Fruit fly (Drosophila melanogaster) whole organism, pupa: ENCODE data around the gene Alg2.
A peak's percentile ranks its signal among the peaks of the same experiment; 100 is the strongest.

Source experiments
- CG10348 ChIP-seq: fragments of 200-800 bp; sonication (Bioruptor generic); IDR thresholded peaks from 2 replicates; pipeline ENCODE4 v1.3.6; 2022; ENCODE audit warnings: missing biosample characterization, missing genetic modification characterization
- CG12605 ChIP-seq: fragments of 200-800 bp; sonication (Bioruptor generic); IDR thresholded peaks from 2 replicates; pipeline ENCODE4 v1.3.6; 2022; ENCODE audit warnings: missing biosample characterization, missing genetic modification characterization
- CG13204 ChIP-seq: fragments of 200-800 bp; sonication (Bioruptor generic); optimal IDR thresholded peaks from 2 replicates; lab custom pipeline; 2018; ENCODE audit warnings: missing biosample characterization, mild to moderate bottlenecking, missing genetic modification characterization, moderate library complexity
- CG14655 ChIP-seq: fragments of 200-800 bp; sonication (Bioruptor generic); optimal IDR thresholded peaks from 3 replicates; lab custom pipeline; 2017; ENCODE audit warnings: mild to moderate bottlenecking, missing biosample characterization, missing genetic modification reagents, missing genetic modification characterization
- CG15710 ChIP-seq: fragments of 200-800 bp; sonication (Bioruptor generic); optimal IDR thresholded peaks from 2 replicates; lab custom pipeline; 2018; ENCODE audit warnings: missing biosample characterization, mild to moderate bottlenecking, missing genetic modification characterization, moderate library complexity
- CG17806 ChIP-seq: fragments of 200-800 bp; sonication (Bioruptor generic); optimal IDR thresholded peaks from 2 replicates; lab custom pipeline; 2018; ENCODE audit warnings: missing biosample characterization, mild to moderate bottlenecking, missing genetic modification characterization, moderate library complexity
- CG32121 ChIP-seq: fragments of 200-800 bp; sonication (Bioruptor generic); IDR thresholded peaks from 2 replicates; pipeline ENCODE4 v1.3.6; 2022; ENCODE audit warnings: missing biosample characterization, missing genetic modification characterization
- CG34367 ChIP-seq: fragments of 200-800 bp; sonication (Bioruptor generic); optimal IDR thresholded peaks from 2 replicates; lab custom pipeline; 2018; ENCODE audit warnings: missing biosample characterization, mild to moderate bottlenecking, missing genetic modification characterization
- CG4496 ChIP-seq: fragments of 200-800 bp; sonication (Bioruptor generic); IDR thresholded peaks from 3 replicates; pipeline ENCODE4 v1.3.6; 2022; ENCODE audit warnings: missing biosample characterization, missing genetic modification characterization
- CG8159 ChIP-seq: fragments of 200-800 bp; sonication (Bioruptor generic); optimal IDR thresholded peaks from 3 replicates; lab custom pipeline; 2018; ENCODE audit warnings: missing biosample characterization, mild to moderate bottlenecking, missing genetic modification characterization, moderate library complexity
- CG8301 ChIP-seq: fragments of 200-800 bp; sonication (Bioruptor generic); optimal IDR thresholded peaks from 2 replicates; lab custom pipeline; 2018; ENCODE audit warnings: missing biosample characterization, mild to moderate bottlenecking, missing genetic modification characterization
- CG9948 ChIP-seq: fragments of 200-800 bp; sonication (Bioruptor generic); optimal IDR thresholded peaks from 2 replicates; lab custom pipeline; 2018; ENCODE audit warnings: missing biosample characterization, mild to moderate bottlenecking, missing genetic modification characterization, moderate library complexity
- D1 ChIP-seq: fragments of 200-800 bp; sonication (Bioruptor generic); optimal IDR thresholded peaks from 2 replicates; lab custom pipeline; 2018; ENCODE audit warnings: missing biosample characterization, mild to moderate bottlenecking, missing genetic modification characterization, moderate library complexity
- EcR ChIP-seq: fragments of 200-800 bp; sonication (Bioruptor generic); optimal IDR thresholded peaks from 3 replicates; lab custom pipeline; 2019; ENCODE audit warnings: missing biosample characterization, missing genetic modification characterization, mild to moderate bottlenecking, moderate library complexity, missing genetic modification reagents
- Ets98B ChIP-seq: fragments of 200-800 bp; sonication (Bioruptor generic); IDR thresholded peaks from 2 replicates; pipeline ENCODE4 v1.3.6; 2022; ENCODE audit warnings: missing biosample characterization, missing genetic modification characterization
- Pif1A ChIP-seq: fragments of 200-800 bp; sonication (Bioruptor generic); optimal IDR thresholded peaks from 3 replicates; lab custom pipeline; 2016; ENCODE audit warnings: missing biosample characterization, missing genetic modification characterization
- Pif1B ChIP-seq: fragments of 200-800 bp; sonication (Bioruptor generic); optimal IDR thresholded peaks from 3 replicates; lab custom pipeline; 2016; ENCODE audit warnings: missing biosample characterization, missing genetic modification characterization
- Snoo ChIP-seq: fragments of 200-800 bp; sonication (Bioruptor generic); optimal IDR thresholded peaks from 3 replicates; lab custom pipeline; 2017; ENCODE audit warnings: missing biosample characterization, mild to moderate bottlenecking, missing genetic modification characterization, inconsistent platforms
- fd96Ca ChIP-seq: fragments of 200-800 bp; sonication (Bioruptor generic); IDR thresholded peaks from 3 replicates; pipeline ENCODE4 v1.3.6; 2022; ENCODE audit warnings: missing biosample characterization, missing genetic modification characterization
- gl ChIP-seq: fragments of 200-800 bp; sonication (Bioruptor generic); optimal IDR thresholded peaks from 2 replicates; lab custom pipeline; 2018; ENCODE audit warnings: missing biosample characterization, mild to moderate bottlenecking, missing genetic modification characterization
- rn ChIP-seq: fragments of 200-800 bp; sonication (Bioruptor generic); IDR thresholded peaks from 2 replicates; pipeline ENCODE4 v1.3.6; 2022; ENCODE audit warnings: missing biosample characterization, missing genetic modification characterization

Alg2 gene

DNA sequence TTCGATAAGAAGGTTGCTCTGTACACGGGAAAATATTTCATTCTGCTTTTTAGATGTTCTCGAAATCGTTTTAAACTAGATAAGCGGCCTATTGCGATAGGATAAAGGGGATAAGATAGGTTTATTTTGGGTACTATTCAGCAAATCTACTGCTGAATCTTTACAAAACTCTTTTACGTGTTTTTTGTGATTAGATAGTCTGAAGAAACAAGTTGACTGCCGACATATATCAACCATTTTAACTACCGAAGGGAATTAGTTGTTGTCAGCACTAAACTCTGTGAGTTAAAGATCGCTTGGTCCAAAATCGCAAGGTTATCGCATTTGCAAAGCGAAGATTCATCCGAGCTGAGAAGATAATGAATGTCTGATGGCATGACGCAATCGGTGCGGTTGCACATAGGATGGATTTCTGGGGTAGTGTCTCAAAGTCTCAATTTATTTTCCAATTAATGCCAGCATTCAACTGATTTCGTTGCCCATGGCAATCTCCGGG lies 22.6 kb downstream of the Alg2 start, which contains the start of gene Asciz:
Asciz (minus strand) TSS at position 51 of the 496 bp plus-strand sequence.
- no peak for TF ChIP-seq CG10348 (GFP tag; lab: Robert Waterston, UW)
- no peak for TF ChIP-seq CG13204 (GFP tag; lab: Kevin White, UChicago)
- no peak for TF ChIP-seq CG9948
- no peak for TF ChIP-seq CG8301 (tag; lab: Kevin White, UChicago)
- no peak for TF ChIP-seq CG8159 (tag; lab: Kevin White, UChicago)

DNA sequence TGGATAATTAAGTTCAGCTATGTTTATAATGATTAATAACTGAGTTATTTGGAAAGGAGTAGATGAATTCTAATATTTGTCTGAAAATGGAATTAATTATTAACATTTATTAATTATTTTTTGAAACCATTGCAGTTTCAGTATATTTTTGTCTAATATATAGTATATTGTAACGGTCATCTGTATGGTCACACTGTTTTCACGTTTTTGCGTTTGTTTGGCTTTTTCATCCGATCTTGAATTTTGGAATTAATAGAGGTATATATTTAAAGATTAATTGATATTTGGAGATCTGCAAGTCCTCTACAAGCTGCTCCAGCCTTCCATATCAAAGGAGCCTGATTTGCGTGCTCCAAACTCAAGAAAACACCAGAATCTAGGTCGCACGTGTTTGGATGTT lies 25.5 kb downstream of the Alg2 start, which contains the start of the genes CG32278 and CG32281:
CG32278 (plus strand) TSS at position 180 of the 400 bp plus-strand sequence.
CG32281 (plus strand) TSS at position 269 of the 400 bp plus-strand sequence.
- TF ChIP-seq Snoo (no peak), Ets98B (no peak), CG12605 (GFP tag; lab: Robert Waterston, UW) (no peak), gl (tag; lab: Kevin White, UChicago) (no peak), CG13204 (GFP tag; lab: Kevin White, UChicago) (no peak), CG10348 (GFP tag; lab: Robert Waterston, UW) (no peak), CG4496 (GFP tag; lab: Robert Waterston, UW) (no peak), CG14655 (GFP tag; lab: Kevin White, UChicago) (no peak), CG8301 (tag; lab: Kevin White, UChicago) (no peak), CG15710 (tag; lab: Kevin White, UChicago) (no peak), Pif1B (GFP tag; lab: Kevin White, UChicago) (no peak), CG9948 (no peak), D1 (tag; lab: Kevin White, UChicago) (no peak), EcR (GFP tag; lab: Kevin White, UChicago) (no peak)

dm6 chr3L:3172445-3172844 lies 28.8 kb downstream of the Alg2 start, which contains the start of gene CG14963:
CG14963 (minus strand) TSS chr3L:3172545.
- TF ChIP-seq Pif1A (GFP tag; lab: Kevin White, UChicago) (no peak), CG8301 (tag; lab: Kevin White, UChicago) (no peak), CG34367 (tag; lab: Kevin White, UChicago) (no peak), CG12605 (GFP tag; lab: Robert Waterston, UW) (no peak), fd96Ca (GFP tag; lab: Robert Waterston, UW) (no peak)

DNA sequence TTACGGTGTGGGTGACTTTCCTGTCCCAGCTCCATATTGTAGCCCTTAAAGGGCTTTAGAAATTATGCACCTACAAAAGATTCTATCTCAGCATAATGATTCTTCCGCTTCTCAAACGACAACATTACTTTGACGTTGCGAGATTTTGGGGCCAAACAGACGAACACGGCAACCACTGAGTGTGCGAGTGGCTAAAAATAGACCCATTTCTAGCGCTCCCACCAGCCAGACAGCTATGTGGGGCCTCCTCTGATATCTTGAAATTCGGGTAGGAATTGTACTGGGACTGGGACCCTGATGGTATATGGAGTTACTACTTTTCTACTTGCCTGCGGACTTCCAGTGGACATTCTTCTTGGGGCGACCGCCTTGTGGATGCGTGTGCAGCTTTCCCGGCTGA lies 34.3 kb downstream of the Alg2 start:
- TF ChIP-seq CG15710 (tag; lab: Kevin White, UChicago) (no peak), CG4496 (GFP tag; lab: Robert Waterston, UW) (no peak), CG32121 (GFP tag; lab: Robert Waterston, UW) (no peak), CG10348 (GFP tag; lab: Robert Waterston, UW) (no peak), CG17806 (tag; lab: Kevin White, UChicago) (no peak), D1 (tag; lab: Kevin White, UChicago) (no peak), rn (GFP tag; lab: Robert Waterston, UW) (no peak), CG34367 (tag; lab: Kevin White, UChicago) (no peak), CG13204 (GFP tag; lab: Kevin White, UChicago) (no peak), CG12605 (GFP tag; lab: Robert Waterston, UW) (no peak), fd96Ca (GFP tag; lab: Robert Waterston, UW) (no peak), Pif1A (GFP tag; lab: Kevin White, UChicago) (no peak)
- TF ChIP-seq, all 21 proteins: peak for 0

- TF ChIP-seq CG32121 (GFP tag; lab: Robert Waterston, UW) (peak; percentile 35; the same call in 1 of the 2 replicates), fd96Ca (GFP tag; lab: Robert Waterston, UW) (0 out of 3 replicates have a peak, but pooled peaks have one; percentile 53), CG34367 (tag; lab: Kevin White, UChicago) (no peak), EcR (GFP tag; lab: Kevin White, UChicago) (peak; percentile 7), CG9948 (no peak), Pif1A (GFP tag; lab: Kevin White, UChicago) (no peak), CG10348 (GFP tag; lab: Robert Waterston, UW) (peak; percentile 16; the same call in 1 of the 2 replicates)
Measured at dm6 chr3L:3178530-3179096, 35.0 kb downstream of the Alg2 start, which contains the start of the genes MnM and Girdin. MnM (minus strand) TSS chr3L:3178580. Girdin (plus strand) TSS chr3L:3178930.

DNA sequence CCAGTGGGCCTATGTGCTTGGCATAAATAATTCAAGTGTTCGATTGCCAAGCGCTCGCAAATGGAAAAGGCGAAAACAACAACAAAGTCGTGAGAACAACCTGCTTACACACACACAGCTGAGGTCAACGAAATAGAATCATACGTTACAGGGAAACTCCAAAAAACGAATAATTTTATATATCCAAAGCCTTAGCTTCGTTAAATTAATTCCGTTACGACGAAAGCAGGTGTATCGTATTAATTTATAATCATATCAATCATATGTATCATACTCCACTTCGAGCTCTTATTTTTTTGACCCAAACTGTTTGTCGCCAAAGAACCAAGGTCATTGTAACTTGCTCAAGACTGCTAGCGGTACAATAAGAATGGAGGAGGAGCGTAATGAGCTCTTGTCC lies 35.9 kb downstream of the Alg2 start:
- TF ChIP-seq Ets98B (peak; percentile 92), CG13204 (GFP tag; lab: Kevin White, UChicago) (peak; percentile 87), CG8301 (tag; lab: Kevin White, UChicago) (peak; percentile 94), D1 (tag; lab: Kevin White, UChicago) (no peak), Pif1B (GFP tag; lab: Kevin White, UChicago) (peak; percentile 92), CG32121 (GFP tag; lab: Robert Waterston, UW) (peak; percentile 81), CG14655 (GFP tag; lab: Kevin White, UChicago) (no peak), CG9948 (peak; percentile 93), Pif1A (GFP tag; lab: Kevin White, UChicago) (no peak), CG17806 (tag; lab: Kevin White, UChicago) (peak; percentile 93), CG10348 (GFP tag; lab: Robert Waterston, UW) (peak; percentile 19; the same call in 1 of the 2 replicates), Snoo (peak; percentile 92), gl (tag; lab: Kevin White, UChicago) (peak; percentile 89), EcR (GFP tag; lab: Kevin White, UChicago) (peak; percentile 98), CG15710 (tag; lab: Kevin White, UChicago) (peak; percentile 93), CG34367 (tag; lab: Kevin White, UChicago) (peak; percentile 89), CG12605 (GFP tag; lab: Robert Waterston, UW) (peak; percentile 91), rn (GFP tag; lab: Robert Waterston, UW) (peak; percentile 78), fd96Ca (GFP tag; lab: Robert Waterston, UW) (peak; percentile 92), CG8159 (tag; lab: Kevin White, UChicago) (peak; percentile 95), CG4496 (GFP tag; lab: Robert Waterston, UW) (peak; percentile 95)
